Fruit fly (Drosophila melanogaster) whole organism, adult: ENCODE measurements around the gene Myo10A.

Experiments used
- CG11617 ChIP-seq: fragments of 200-800 bp; sonication (Bioruptor generic); optimal IDR thresholded peaks from 2 replicates; lab custom pipeline; 2017; ENCODE audit warnings: mild to moderate bottlenecking, missing biosample characterization, missing genetic modification reagents, missing genetic modification characterization
- CG12768 ChIP-seq: fragments of 200-800 bp; sonication (Bioruptor generic); optimal IDR thresholded peaks from 2 replicates; lab custom pipeline; 2017; ENCODE audit warnings: missing biosample characterization, missing genetic modification characterization, mild to moderate bottlenecking, moderate library complexity, missing genetic modification reagents
- CG14711 ChIP-seq: fragments of 200-800 bp; sonication (Bioruptor generic); optimal IDR thresholded peaks from 2 replicates; lab custom pipeline; 2018; ENCODE audit warnings: missing biosample characterization, mild to moderate bottlenecking, missing genetic modification characterization, moderate library complexity
- CG33017 ChIP-seq: fragments of 200-800 bp; sonication (Bioruptor generic); optimal IDR thresholded peaks from 2 replicates; lab custom pipeline; 2018; ENCODE audit warnings: missing biosample characterization, mild to moderate bottlenecking, missing genetic modification characterization, moderate library complexity
- CG7045 ChIP-seq: fragments of 200-800 bp; sonication (Bioruptor generic); optimal IDR thresholded peaks from 2 replicates; lab custom pipeline; 2017; ENCODE audit warnings: missing biosample characterization, mild to moderate bottlenecking, missing genetic modification characterization
- CG7101 ChIP-seq: fragments of 200-800 bp; sonication (Bioruptor generic); optimal IDR thresholded peaks from 2 replicates; lab custom pipeline; 2018; ENCODE audit warnings: missing biosample characterization, mild to moderate bottlenecking, missing genetic modification characterization, moderate library complexity
- Clk ChIP-seq: fragments of 200-800 bp; sonication (Bioruptor generic); optimal IDR thresholded peaks from 2 replicates; lab custom pipeline; 2017; ENCODE audit warnings: missing biosample characterization, missing genetic modification characterization
- Crg-1 ChIP-seq: fragments of 200-800 bp; sonication (Bioruptor generic); optimal IDR thresholded peaks from 2 replicates; lab custom pipeline; 2016; ENCODE audit warnings: missing biosample characterization, missing genetic modification characterization
- Mnt ChIP-seq: fragments of 200-800 bp; sonication (Bioruptor generic); optimal IDR thresholded peaks from 2 replicates; lab custom pipeline; 2016; ENCODE audit warnings: missing biosample characterization, mild to moderate bottlenecking, missing genetic modification characterization
- kay ChIP-seq: fragments of 200-800 bp; sonication (Bioruptor generic); peaks from one replicate; lab custom pipeline; 2016; ENCODE audit warnings: missing biosample characterization, missing genetic modification characterization, borderline replicate concordance
- ovo ChIP-seq: fragments of 200-800 bp; sonication (Bioruptor generic); optimal IDR thresholded peaks from 2 replicates; lab custom pipeline; 2016; ENCODE audit warnings: missing biosample characterization, missing genetic modification characterization

- no peak for TF ChIP-seq CG11617 (GFP tag; lab: Kevin White, UChicago)
- TF ChIP-seq CG33017 (tag; lab: Kevin White, UChicago) = no peak
- peak; percentile 41 for TF ChIP-seq CG14711
- no peak for TF ChIP-seq Clk (GFP tag; lab: Kevin White, UChicago)
- no peak for TF ChIP-seq CG7045 (GFP tag; lab: Kevin White, UChicago)
- no peak for TF ChIP-seq CG12768 (GFP tag; lab: Kevin White, UChicago)
- TF ChIP-seq Mnt (GFP tag; lab: Kevin White, UChicago) = peak; percentile 44
- TF ChIP-seq ovo (GFP tag; lab: Kevin White, UChicago) = no peak
- no peak for TF ChIP-seq kay (GFP tag; lab: Kevin White, UChicago)
- no peak for TF ChIP-seq Crg-1 (GFP tag; lab: Kevin White, UChicago)
- peak; percentile 13 for TF ChIP-seq CG7101 (tag; lab: Kevin White, UChicago)
Measured at dm6 chrX:10899232-10899631, 31.4 kb upstream of the Myo10A start, which contains the start of gene CG1582.
